Fruit fly (Drosophila melanogaster): ENCODE results near the gene Wnk.

DNA sequence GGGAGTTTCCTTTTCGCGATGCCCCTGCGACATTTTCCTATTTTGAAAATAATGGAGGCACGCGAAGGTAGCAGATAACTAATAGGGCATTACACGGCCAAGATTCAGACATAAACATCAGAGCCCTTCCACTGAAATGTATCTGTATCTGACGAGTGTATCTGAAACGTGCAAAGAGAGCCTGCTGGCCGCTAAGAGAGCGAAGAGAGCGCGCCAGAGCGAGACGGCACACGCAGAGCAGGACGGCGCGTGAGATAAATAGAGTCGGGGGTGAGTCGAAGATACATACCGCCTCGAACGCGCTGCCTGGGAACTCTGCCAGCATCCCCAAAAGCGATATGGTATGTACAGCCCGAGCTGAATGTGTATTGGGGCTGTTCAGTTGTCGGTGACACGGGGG is 30.0 kb upstream of the Wnk start:
- TF ChIP-seq gcm (GFP tag; optimal IDR thresholded peaks at IDR 0.05) (peak; percentile 57), pita (GFP tag; optimal IDR thresholded peaks at IDR 0.05) (no peak), lola (GFP tag; optimal IDR thresholded peaks at IDR 0.05) (no peak), usp (GFP tag; optimal IDR thresholded peaks at IDR 0.05) (no peak), Dll (GFP tag; IDR thresholded peaks at IDR 0.05; ENCODE audit: partially characterized antibody) (no peak), stc (GFP tag; IDR thresholded peaks at IDR 0.05) (no peak), CG11723 (GFP tag; optimal IDR thresholded peaks at IDR 0.05) (no peak), CG10274 (GFP tag; optimal IDR thresholded peaks at IDR 0.05) (no peak), ham (GFP tag; IDR thresholded peaks at IDR 0.05) (no peak), Oli (tag; optimal IDR thresholded peaks at IDR 0.05) (no peak), cg (GFP tag; optimal IDR thresholded peaks at IDR 0.05) (peak; percentile 78)
